Worm (Caenorhabditis elegans): Measurements from ENCODE around the gene T13H5.8.

Gene T13H5.8

DNA sequence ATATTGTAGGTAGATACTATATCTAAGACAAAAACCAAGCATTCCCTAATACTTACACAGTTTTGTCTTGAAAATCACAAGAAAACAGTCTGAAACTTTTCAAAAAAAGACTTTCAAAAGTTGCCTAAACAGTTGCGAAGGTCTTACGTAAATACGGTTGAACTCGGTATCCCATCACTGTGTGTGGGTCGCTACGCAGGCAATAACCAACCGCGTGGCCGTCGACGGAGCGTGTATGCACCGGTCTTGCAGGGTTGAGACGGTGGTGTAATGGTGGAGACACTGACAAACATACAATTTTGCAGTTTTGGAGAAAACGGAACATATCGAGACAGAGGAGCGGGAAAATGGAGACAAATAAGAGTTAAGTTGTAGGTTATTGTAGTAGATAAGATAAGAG lies 42.9 kb downstream of the T13H5.8 start, which contains the start of gene iff-2 (continued):
- TF ChIP-seq ZK185.1 (tag; optimal IDR thresholded peaks at IDR 0.05; ENCODE audit: poor library complexity, severe bottlenecking) (peak; percentile 95), pha-4 (tag; optimal IDR thresholded peaks at IDR 0.05) (peak; percentile 99), egl-18 (GFP tag; IDR thresholded peaks at IDR 0.05) (0 out of 2 replicates have a peak, but pooled peaks have one; percentile 58), F49E8.2 (tag; optimal IDR thresholded peaks at IDR 0.05; ENCODE audit: insufficient read depth) (no peak), F52B5.7 (tag; optimal IDR thresholded peaks at IDR 0.05) (peak; percentile 85), snpc-1.1 (tag; optimal IDR thresholded peaks at IDR 0.05; ENCODE audit: insufficient read depth) (peak; percentile 14), pbrm-1 (GFP tag; IDR thresholded peaks at IDR 0.05) (peak; percentile 98), Y56A3A.18 (GFP tag; IDR thresholded peaks at IDR 0.05) (peak; percentile 77; the same call in 1 of the 2 replicates), madf-10 (tag; optimal IDR thresholded peaks at IDR 0.05) (peak; percentile 95), F33H1.4 (GFP tag; IDR thresholded peaks at IDR 0.05) (peak; percentile 81), hmg-20 (GFP tag; IDR thresholded peaks at IDR 0.05) (no peak; the same call in 1 of the 2 replicates), aptf-2 (GFP tag; conservative IDR thresholded peaks at IDR 0.05) (peak; percentile 45; the same call in 1 of the 2 replicates), bed-2 (GFP tag; IDR thresholded peaks at IDR 0.05) (peak; percentile 84; the same call in 1 of the 2 replicates), ztf-28 (GFP tag; IDR thresholded peaks at IDR 0.05) (peak; percentile 72; the same call in 1 of the 2 replicates), ceh-40 (GFP tag; IDR thresholded peaks at IDR 0.05) (0 out of 2 replicates have a peak, but pooled peaks have one; percentile 64), Y79H2A.3 (GFP tag; conservative IDR thresholded peaks at IDR 0.05) (no peak), ztf-25 (GFP tag; IDR thresholded peaks at IDR 0.05) (0 out of 2 replicates have a peak, but pooled peaks have one; percentile 9), mes-4 (tag; optimal IDR thresholded peaks at IDR 0.05) (no peak), nfyb-1 (GFP tag; IDR thresholded peaks at IDR 0.05) (peak; percentile 97), cebp-1 (GFP tag; IDR thresholded peaks at IDR 0.05) (peak; percentile 89), cebp-1 (tag; optimal IDR thresholded peaks at IDR 0.05) (peak; percentile 97), ztf-22 (GFP tag; optimal IDR thresholded peaks at IDR 0.05) (peak; percentile 95), madf-8 (GFP tag; conservative IDR thresholded peaks at IDR 0.05) (no peak), efl-1 (GFP tag; optimal IDR thresholded peaks at IDR 0.05) (peak; percentile 56), F23B12.7 (tag; optimal IDR thresholded peaks at IDR 0.05; ENCODE audit: insufficient read depth) (peak; percentile 95), aptf-3 (GFP tag; IDR thresholded peaks at IDR 0.05) (no peak), T26A5.8 (tag; optimal IDR thresholded peaks at IDR 0.05) (no peak), hlh-12 (tag; optimal IDR thresholded peaks at IDR 0.05) (no peak), lir-1 (GFP tag; conservative IDR thresholded peaks at IDR 0.05) (peak; percentile 97), K12H6.12 (tag; optimal IDR thresholded peaks at IDR 0.05) (peak; percentile 99), B0035.1 (tag; optimal IDR thresholded peaks at IDR 0.05) (peak; percentile 78), cebp-2 (GFP tag; IDR thresholded peaks at IDR 0.05) (0 out of 2 replicates have a peak, but pooled peaks have one; percentile 51), sea-2 (GFP tag; IDR thresholded peaks at IDR 0.05) (no peak), hmg-1.2 (GFP tag; IDR thresholded peaks at IDR 0.05) (peak; percentile 95), mxl-1 (tag; optimal IDR thresholded peaks at IDR 0.05) (no peak), zfh-2 (GFP tag; conservative IDR thresholded peaks at IDR 0.05) (peak; percentile 95), nhr-27 (tag; optimal IDR thresholded peaks at IDR 0.05) (peak; percentile 62), dpff-1 (tag; optimal IDR thresholded peaks at IDR 0.05) (no peak), C17E4.6 (GFP tag; IDR thresholded peaks at IDR 0.05) (peak; percentile 93), B0336.3 (GFP tag; IDR thresholded peaks at IDR 0.05) (peak; percentile 97), nhr-120 (GFP tag; IDR thresholded peaks at IDR 0.05) (peak; percentile 80; the same call in 1 of the 2 replicates), ceh-79 (tag; optimal IDR thresholded peaks at IDR 0.05) (no peak), nfya-1 (tag; optimal IDR thresholded peaks at IDR 0.05; ENCODE audit: borderline replicate concordance, insufficient read depth) (no peak), snpc-4 (GFP tag; optimal IDR thresholded peaks at IDR 0.05) (no peak), snpc-4 (tag; optimal IDR thresholded peaks at IDR 0.05) (peak in 3 of 4 experiments; percentile 84 to 89 (median 89)), ceh-100 (GFP tag; IDR thresholded peaks at IDR 0.05) (peak; percentile 89), unc-130 (GFP tag; optimal IDR thresholded peaks at IDR 0.05) (no peak), lsl-1 (GFP tag; optimal IDR thresholded peaks at IDR 0.05) (no peak)

Measured in whole organism, young adult.